Worm (Caenorhabditis elegans): Measurements from ENCODE around the gene usp-46.

The usp-46 gene

DNA sequence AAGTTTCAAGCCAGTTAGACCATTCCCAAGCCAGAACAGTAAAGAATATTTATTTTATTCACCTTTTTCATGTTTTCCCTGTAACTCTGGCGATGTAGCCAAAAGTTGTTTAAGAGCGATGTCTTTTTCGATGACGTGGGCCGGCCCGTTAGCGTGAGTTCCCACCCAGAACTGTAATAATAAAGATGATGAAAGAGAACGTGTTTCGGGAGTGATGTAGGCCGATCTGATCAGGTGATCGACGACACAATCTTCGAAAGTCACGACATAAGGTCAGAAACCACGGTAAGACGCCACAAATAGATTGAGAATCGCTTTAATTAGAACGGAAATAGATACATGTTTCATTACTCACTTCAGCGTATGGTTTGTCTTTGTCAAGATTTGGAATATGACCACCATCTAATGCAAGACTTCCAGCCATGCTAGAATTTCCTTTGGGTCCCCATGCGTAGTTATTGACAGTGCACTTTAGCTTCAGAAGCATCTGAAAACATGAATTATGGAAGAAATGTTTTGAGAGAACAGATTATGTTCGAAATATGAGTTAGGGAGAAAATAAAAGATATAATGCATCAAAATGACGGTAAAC, 30.6 kb downstream of the usp-46 start, which contains the start of gene ZK632.4:
Gene ZK632.4 (minus strand): TSS at position 487 of the 592 bp plus-strand sequence.
- TF ChIP-seq ceh-82 (tag; optimal IDR thresholded peaks at IDR 0.05) (no peak), sma-9 (GFP tag; optimal IDR thresholded peaks at IDR 0.05) (peak; percentile 56), sma-9 (tag; optimal IDR thresholded peaks at IDR 0.05) (no peak), ZK546.5 (tag; optimal IDR thresholded peaks at IDR 0.05) (no peak), nhr-25 (tag; optimal IDR thresholded peaks at IDR 0.05) (peak; percentile 28), nhr-129 (tag; optimal IDR thresholded peaks at IDR 0.05) (peak; percentile 10), lin-39 (tag; optimal IDR thresholded peaks at IDR 0.05) (no peak)

DNA sequence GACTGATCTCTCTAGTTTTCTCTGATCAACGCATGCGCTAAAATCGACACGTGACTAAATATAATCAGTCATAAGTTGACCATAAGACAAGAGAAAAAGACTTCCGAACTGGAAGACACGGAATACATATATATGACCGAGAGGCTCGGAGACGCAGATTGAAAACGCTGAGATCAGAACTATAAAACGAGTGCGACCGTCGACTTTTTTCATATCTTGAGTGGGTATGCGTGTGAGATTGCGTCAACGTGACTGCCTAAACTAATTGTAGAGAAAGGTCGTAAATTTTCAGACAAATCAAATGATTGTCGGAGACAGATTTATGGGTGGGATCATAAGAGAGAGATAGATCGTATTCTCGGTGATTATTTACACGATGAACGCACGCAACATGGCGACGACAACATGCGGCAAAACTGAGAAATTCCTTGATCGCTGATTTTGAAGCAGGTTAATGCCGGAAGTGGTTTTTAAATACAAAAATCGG, 31.2 kb downstream of the usp-46 start:
- TF ChIP-seq C34F6.9 (tag; optimal IDR thresholded peaks at IDR 0.05) (no peak), ztf-4 (tag; optimal IDR thresholded peaks at IDR 0.05) (peak; percentile 14), nhr-12 (tag; optimal IDR thresholded peaks at IDR 0.05) (no peak), nhr-10 (tag; optimal IDR thresholded peaks at IDR 0.05) (no peak), ZK546.5 (tag; optimal IDR thresholded peaks at IDR 0.05) (no peak), lin-11 (tag; optimal IDR thresholded peaks at IDR 0.05) (no peak), nhr-21 (tag; optimal IDR thresholded peaks at IDR 0.05) (peak; percentile 63), blmp-1 (tag; optimal IDR thresholded peaks at IDR 0.05; ENCODE audit: insufficient read depth) (peak; percentile 46), dmd-4 (tag; optimal IDR thresholded peaks at IDR 0.05) (no peak), sma-3 (GFP tag; optimal IDR thresholded peaks at IDR 0.05) (peak; percentile 61), skn-1 (tag; optimal IDR thresholded peaks at IDR 0.05) (no peak), ceh-82 (tag; optimal IDR thresholded peaks at IDR 0.05) (no peak), zag-1 (tag; optimal IDR thresholded peaks at IDR 0.05) (no peak), sma-9 (GFP tag; optimal IDR thresholded peaks at IDR 0.05) (peak; percentile 62), sma-9 (tag; optimal IDR thresholded peaks at IDR 0.05) (no peak), ztf-11 (tag; optimal IDR thresholded peaks at IDR 0.05) (no peak), R02D3.7 (tag; optimal IDR thresholded peaks at IDR 0.05) (no peak), elt-3 (tag; optimal IDR thresholded peaks at IDR 0.05) (no peak), mab-5 (tag; optimal IDR thresholded peaks at IDR 0.05) (no peak), fos-1 (tag; optimal IDR thresholded peaks at IDR 0.05) (no peak), peb-1 (tag; optimal IDR thresholded peaks at IDR 0.05) (no peak), lsy-2 (tag; optimal IDR thresholded peaks at IDR 0.05) (peak in 1 of 2 experiments; percentile 26), ztf-1 (GFP tag; conservative IDR thresholded peaks at IDR 0.05) (no peak), nhr-11 (tag; optimal IDR thresholded peaks at IDR 0.05) (no peak), gmeb-1 (tag; optimal IDR thresholded peaks at IDR 0.05) (peak; percentile 52), nhr-25 (tag; optimal IDR thresholded peaks at IDR 0.05) (peak; percentile 75), ama-1 (optimal IDR thresholded peaks at IDR 0.05) (peak; percentile 80), unc-39 (tag; optimal IDR thresholded peaks at IDR 0.05) (no peak), ceh-16 (tag; optimal IDR thresholded peaks at IDR 0.05) (no peak), crh-2 (tag; optimal IDR thresholded peaks at IDR 0.05) (peak; percentile 23), mbf-1 (tag; optimal IDR thresholded peaks at IDR 0.05) (no peak), mdl-1 (tag; optimal IDR thresholded peaks at IDR 0.05) (peak in 1 of 2 experiments; percentile 28), nhr-129 (tag; optimal IDR thresholded peaks at IDR 0.05) (peak; percentile 13), sem-4 (tag; optimal IDR thresholded peaks at IDR 0.05) (no peak), lin-13 (GFP tag; optimal IDR thresholded peaks at IDR 0.05) (no peak), nhr-77 (tag; optimal IDR thresholded peaks at IDR 0.05) (no peak), Y55F3AM.14 (GFP tag; optimal IDR thresholded peaks at IDR 0.05) (peak; percentile 3), alr-1 (tag; optimal IDR thresholded peaks at IDR 0.05) (no peak), nhr-23 (tag; optimal IDR thresholded peaks at IDR 0.05) (no peak), egl-27 (tag; optimal IDR thresholded peaks at IDR 0.05) (no peak), aly-2 (tag; optimal IDR thresholded peaks at IDR 0.05) (no peak), nhr-6 (tag; optimal IDR thresholded peaks at IDR 0.05) (no peak), snpc-4 (tag; optimal IDR thresholded peaks at IDR 0.05) (no peak), unc-62 (GFP tag; optimal IDR thresholded peaks at IDR 0.05) (no peak), elt-1 (tag; optimal IDR thresholded peaks at IDR 0.05) (no peak), lin-39 (tag; optimal IDR thresholded peaks at IDR 0.05) (no peak), unc-55 (GFP tag; optimal IDR thresholded peaks at IDR 0.05) (no peak), F13H6.1 (tag; optimal IDR thresholded peaks at IDR 0.05) (no peak), nhr-237 (tag; optimal IDR thresholded peaks at IDR 0.05) (no peak)

Data from whole organism, L2 larva.